Worm (Caenorhabditis elegans) whole organism, early embryonic: ENCODE data around the gene Y41E3.22.

ENCODE experiments used
- aly-1 ChIP-seq: sonication (generic microtip); optimal IDR thresholded peaks from 2 replicates; lab custom pipeline; 2016; ENCODE audit warnings: missing genetic modification characterization, missing compliant biosample characterization
- ceh-36 ChIP-seq: sonication (generic microtip); optimal IDR thresholded peaks from 2 replicates; lab custom pipeline; 2016; ENCODE audit warnings: missing genetic modification characterization, inconsistent platforms, missing compliant biosample characterization
- scrt-1 ChIP-seq: fragments of 200-800 bp; sonication (Bioruptor generic); IDR thresholded peaks from 2 replicates; pipeline ENCODE4 v1.3.6; 2022; ENCODE audit warnings: missing genetic modification characterization, missing compliant biosample characterization

DNA sequence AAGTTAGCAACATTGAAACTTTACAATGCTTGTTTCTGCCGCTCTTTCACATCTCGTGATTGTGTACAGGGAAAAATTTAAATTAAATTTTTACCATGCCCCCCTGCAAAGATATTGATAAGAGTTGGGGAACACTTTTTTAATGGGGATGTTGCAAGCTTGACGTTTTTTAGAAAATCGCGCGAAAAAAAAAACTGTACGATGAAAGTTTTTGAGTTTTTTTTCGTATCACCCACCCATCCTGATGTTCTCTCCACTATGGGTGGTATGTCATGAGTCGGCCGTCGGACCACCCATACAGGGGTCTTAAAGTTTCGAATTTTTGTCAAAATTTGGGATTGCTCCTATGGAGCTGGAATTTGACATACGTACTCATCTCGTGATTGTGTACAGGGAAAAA is 1.5 kb upstream of the Y41E3.22 start:
- TF ChIP-seq scrt-1 (no peak), ceh-36 (tag; lab: Kevin White, UChicago) (no peak), aly-1 (tag; lab: Kevin White, UChicago) (no peak)
